Fruit fly (Drosophila melanogaster) whole organism, larva: ENCODE measurements around the gene CG45049.
A peak's percentile ranks its signal among the peaks of the same experiment; 100 is the strongest.

Experiments
- noc ChIP-seq: fragments of 200-800 bp; sonication (Bioruptor generic); optimal IDR thresholded peaks from 3 replicates; lab custom pipeline; 2019; ENCODE audit warnings: missing biosample characterization, mild to moderate bottlenecking, missing genetic modification characterization, moderate library complexity

CG45049 gene

dm6 chr3R:22726771-22727455 lies at the start of gene CG45049:
Gene CG45049, plus strand, starts transcription at chr3R:22726967.
- TF ChIP-seq noc (tag; lab: Kevin White, UChicago): no peak

dm6 chr3R:22684044-22684947 lies 42.5 kb upstream of the CG45049 start:
- peak; percentile 94 for TF ChIP-seq noc (tag; lab: Kevin White, UChicago)

- no peak for TF ChIP-seq noc (tag; lab: Kevin White, UChicago)
These were observed 41.9 kb upstream of the CG45049 start for dm6 chr3R:22684948-22685253.

dm6 chr3R:22686336-22686874 lies 40.4 kb upstream of the CG45049 start, which contains the start of the genes Gclm and CG17625:
Gene Gclm, minus strand, starts transcription at chr3R:22686510.
Gene CG17625, plus strand, starts transcription at chr3R:22686849.
- peak; percentile 67 for TF ChIP-seq noc (tag; lab: Kevin White, UChicago)

- TF ChIP-seq noc (tag; lab: Kevin White, UChicago): peak; percentile 73
These were observed 36.5 kb upstream of the CG45049 start, which contains the start of the genes wfs1 and Nup133 for dm6 chr3R:22690311-22690710. Gene wfs1, minus strand, starts transcription at chr3R:22690380. Gene Nup133, plus strand, starts transcription at chr3R:22690607.

dm6 chr3R:22694659-22695058 lies 32.1 kb upstream of the CG45049 start, which contains the start of gene cd:
Gene cd, plus strand, starts transcription at chr3R:22694959.
- TF ChIP-seq noc (tag; lab: Kevin White, UChicago): no peak

- TF ChIP-seq noc (tag; lab: Kevin White, UChicago): no peak
These were observed 28.6 kb upstream of the CG45049 start, which contains the start of gene Cyp6d4 for dm6 chr3R:22698208-22698607. Gene Cyp6d4, plus strand, starts transcription at chr3R:22698319.

dm6 chr3R:22701793-22702192 lies 25.0 kb upstream of the CG45049 start, which contains the start of the genes CG6972 and CCAP:
Gene CG6972, plus strand, starts transcription at chr3R:22702007.
Gene CCAP, minus strand, starts transcription at chr3R:22702084.
- no peak for TF ChIP-seq noc (tag; lab: Kevin White, UChicago)

- TF ChIP-seq noc (tag; lab: Kevin White, UChicago): no peak
These were observed 19.6 kb upstream of the CG45049 start, which contains the start of gene CG13842 for dm6 chr3R:22707178-22707577. Gene CG13842, minus strand, starts transcription at chr3R:22707278.

dm6 chr3R:22710662-22711061 lies 16.1 kb upstream of the CG45049 start, which contains the start of gene CG4907:
Gene CG4907, minus strand, starts transcription at chr3R:22710762.
- TF ChIP-seq noc (tag; lab: Kevin White, UChicago): no peak

dm6 chr3R:22717863-22718262 lies 8.9 kb upstream of the CG45049 start:
- no peak for TF ChIP-seq noc (tag; lab: Kevin White, UChicago)

dm6 chr3R:22718401-22718800 lies 8.4 kb upstream of the CG45049 start:
- TF ChIP-seq noc (tag; lab: Kevin White, UChicago): no peak

dm6 chr3R:22718937-22719606 lies 7.7 kb upstream of the CG45049 start:
- TF ChIP-seq noc (tag; lab: Kevin White, UChicago): no peak

- TF ChIP-seq noc (tag; lab: Kevin White, UChicago): no peak
These were observed 7.2 kb upstream of the CG45049 start for dm6 chr3R:22719607-22719949.

dm6 chr3R:22720808-22721306 lies 5.9 kb upstream of the CG45049 start, which contains the start of gene wge:
Gene wge, minus strand, starts transcription at chr3R:22721150.
- TF ChIP-seq noc (tag; lab: Kevin White, UChicago): no peak
